Worm (Caenorhabditis elegans) whole organism, L2 larva: ENCODE results near the gene fln-2.

Experiments used
- F13H6.1 ChIP-seq: sonication (generic microtip); optimal IDR thresholded peaks from 2 replicates; lab custom pipeline; 2016; ENCODE audit warnings: missing genetic modification characterization, missing compliant biosample characterization
- R02D3.7 ChIP-seq: fragments of 150-350 bp; optimal IDR thresholded peaks from 2 replicates; lab custom pipeline; 2014; ENCODE audit warnings: missing biosample characterization, missing genetic modification characterization
- Y55F3AM.14 ChIP-seq: fragments of 200-800 bp; sonication (Bioruptor generic); optimal IDR thresholded peaks from 2 replicates; lab custom pipeline; 2018; ENCODE audit warnings: mild to moderate bottlenecking, missing genetic modification characterization, missing compliant biosample characterization
- alr-1 ChIP-seq: fragments of 150-350 bp; optimal IDR thresholded peaks from 2 replicates; lab custom pipeline; 2014; ENCODE audit warnings: missing biosample characterization, missing genetic modification characterization
- blmp-1 ChIP-seq: sonication (generic microtip); optimal IDR thresholded peaks from 2 replicates; lab custom pipeline; 2017; ENCODE audit warnings: missing genetic modification characterization, mild to moderate bottlenecking, missing compliant biosample characterization, antibody characterized with exemption, moderate library complexity; ENCODE audit not compliant: insufficient read depth
- ceh-16 ChIP-seq: fragments of 150-350 bp; optimal IDR thresholded peaks from 2 replicates; lab custom pipeline; 2014; ENCODE audit warnings: missing biosample characterization, missing genetic modification characterization
- ceh-82 ChIP-seq: fragments of 150-350 bp; optimal IDR thresholded peaks from 2 replicates; lab custom pipeline; 2014; ENCODE audit warnings: missing biosample characterization, missing genetic modification characterization
- crh-2 ChIP-seq: sonication (generic microtip); optimal IDR thresholded peaks from 2 replicates; lab custom pipeline; 2017; ENCODE audit warnings: missing biosample characterization, missing genetic modification characterization
- dmd-4 ChIP-seq: sonication (generic microtip); optimal IDR thresholded peaks from 2 replicates; lab custom pipeline; 2017; ENCODE audit warnings: missing biosample characterization, missing genetic modification characterization
- egl-27 ChIP-seq: sonication (generic microtip); optimal IDR thresholded peaks from 3 replicates; lab custom pipeline; 2017; ENCODE audit warnings: missing biosample characterization, missing genetic modification reagents, missing genetic modification characterization
- elt-3 ChIP-seq: sonication (generic microtip); optimal IDR thresholded peaks from 2 replicates; lab custom pipeline; 2017; ENCODE audit warnings: missing biosample characterization, missing genetic modification characterization
- fos-1 ChIP-seq: fragments of 150-350 bp; optimal IDR thresholded peaks from 2 replicates; lab custom pipeline; 2014; ENCODE audit warnings: missing biosample characterization, missing genetic modification characterization
- gmeb-1 ChIP-seq: fragments of 150-350 bp; optimal IDR thresholded peaks from 2 replicates; lab custom pipeline; 2014; ENCODE audit warnings: missing biosample characterization, missing genetic modification characterization
- lin-11 ChIP-seq: fragments of 150-350 bp; sonication (generic microtip); optimal IDR thresholded peaks from 2 replicates; lab custom pipeline; 2014; ENCODE audit warnings: missing biosample characterization, missing genetic modification characterization, inconsistent platforms, mixed read lengths
- lin-13 ChIP-seq: fragments of 150-350 bp; optimal IDR thresholded peaks from 2 replicates; lab custom pipeline; 2014; ENCODE audit warnings: missing biosample characterization, missing genetic modification reagents, missing genetic modification characterization
- lsy-2 ChIP-seq, 2 experiments: fragments of 150-350 bp in 1 of 2; sonication (generic microtip) in 1 of 2; optimal IDR thresholded peaks; 2 replicates each; lab custom pipeline; 2014 to 2017; ENCODE audit warnings: missing biosample characterization in 2 of 2, missing genetic modification characterization in 2 of 2
- mbf-1 ChIP-seq: sonication (generic microtip); optimal IDR thresholded peaks from 2 replicates; lab custom pipeline; 2017; ENCODE audit warnings: missing biosample characterization, missing genetic modification characterization
- nhr-10 ChIP-seq: sonication (generic microtip); optimal IDR thresholded peaks from 2 replicates; lab custom pipeline; 2017; ENCODE audit warnings: missing biosample characterization, missing genetic modification characterization
- nhr-11 ChIP-seq: fragments of 150-350 bp; optimal IDR thresholded peaks from 2 replicates; lab custom pipeline; 2014; ENCODE audit warnings: missing biosample characterization, missing genetic modification characterization
- nhr-12 ChIP-seq: fragments of 150-350 bp; optimal IDR thresholded peaks from 2 replicates; lab custom pipeline; 2014; ENCODE audit warnings: missing biosample characterization, missing genetic modification characterization
- nhr-129 ChIP-seq: fragments of 150-350 bp; optimal IDR thresholded peaks from 2 replicates; lab custom pipeline; 2014; ENCODE audit warnings: missing biosample characterization, missing genetic modification characterization
- nhr-21 ChIP-seq: fragments of 150-350 bp; optimal IDR thresholded peaks from 2 replicates; lab custom pipeline; 2014; ENCODE audit warnings: missing biosample characterization, missing genetic modification characterization
- nhr-23 ChIP-seq: fragments of 150-350 bp; optimal IDR thresholded peaks from 2 replicates; lab custom pipeline; 2014; ENCODE audit warnings: missing biosample characterization, missing genetic modification reagents, missing genetic modification characterization
- nhr-237 ChIP-seq: fragments of 150-350 bp; optimal IDR thresholded peaks from 2 replicates; lab custom pipeline; 2014; ENCODE audit warnings: missing biosample characterization, missing genetic modification characterization
- nhr-25 ChIP-seq: fragments of 150-350 bp; sonication (generic microtip); optimal IDR thresholded peaks from 3 replicates; lab custom pipeline; 2014; ENCODE audit warnings: missing biosample characterization, missing genetic modification characterization
- nhr-6 ChIP-seq: fragments of 150-350 bp; optimal IDR thresholded peaks from 2 replicates; lab custom pipeline; 2014; ENCODE audit warnings: missing biosample characterization, missing genetic modification characterization
- nhr-77 ChIP-seq: fragments of 150-350 bp; optimal IDR thresholded peaks from 2 replicates; lab custom pipeline; 2014; ENCODE audit warnings: missing biosample characterization, missing genetic modification characterization
- peb-1 ChIP-seq: fragments of 150-350 bp; optimal IDR thresholded peaks from 2 replicates; lab custom pipeline; 2014; ENCODE audit warnings: missing biosample characterization, missing genetic modification characterization
- sma-3 ChIP-seq: sonication (generic microtip); optimal IDR thresholded peaks from 2 replicates; lab custom pipeline; 2016; ENCODE audit warnings: missing genetic modification reagents, missing genetic modification characterization, missing compliant biosample characterization
- sma-9 ChIP-seq, 2 experiments: fragments of 150-350 bp in 1 of 2; sonication (generic microtip) in 1 of 2; optimal IDR thresholded peaks; 2 replicates each; lab custom pipeline; 2014 to 2016; ENCODE audit warnings: missing genetic modification characterization in 2 of 2, mild to moderate bottlenecking in 1 of 2, missing biosample characterization in 1 of 2, missing compliant biosample characterization in 1 of 2, missing genetic modification reagents in 1 of 2, moderate library complexity in 1 of 2
- unc-39 ChIP-seq: fragments of 150-350 bp; optimal IDR thresholded peaks from 2 replicates; lab custom pipeline; 2014; ENCODE audit warnings: missing biosample characterization, missing genetic modification characterization
- unc-55 ChIP-seq: fragments of 150-350 bp; sonication (generic microtip); optimal IDR thresholded peaks from 3 replicates; lab custom pipeline; 2014; ENCODE audit warnings: missing biosample characterization, missing genetic modification reagents, missing genetic modification characterization
- unc-62 ChIP-seq: fragments of 150-350 bp; optimal IDR thresholded peaks from 2 replicates; lab custom pipeline; 2014; ENCODE audit warnings: missing biosample characterization, missing genetic modification reagents, missing genetic modification characterization
- ztf-4 ChIP-seq: fragments of 150-350 bp; optimal IDR thresholded peaks from 2 replicates; lab custom pipeline; 2014; ENCODE audit warnings: missing biosample characterization, missing genetic modification characterization

The fln-2 gene

DNA sequence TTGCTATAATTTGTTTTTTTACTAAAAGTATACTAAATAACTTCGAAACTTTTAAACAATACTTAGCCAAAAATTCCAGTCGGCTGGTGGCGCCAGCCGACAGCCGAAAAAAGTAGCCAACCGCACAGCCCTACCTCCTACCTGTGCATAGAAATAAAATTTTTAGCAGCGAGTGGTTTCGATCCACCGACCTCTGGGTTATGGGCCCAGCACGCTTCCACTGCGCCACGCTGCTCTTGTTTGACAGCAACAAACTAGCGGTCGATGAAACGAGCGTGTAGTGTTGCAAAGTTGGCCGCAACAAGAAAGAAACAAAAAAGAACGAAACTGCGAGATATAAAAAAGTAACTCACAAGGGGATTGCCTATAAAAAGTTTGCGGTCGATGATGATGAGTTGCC, 24.5 kb upstream of the fln-2 start:
- peak; percentile 61 for TF ChIP-seq nhr-129 (tag; lab: Kevin White, UChicago)
- TF ChIP-seq nhr-12 (tag; lab: Kevin White, UChicago): no peak
- TF ChIP-seq alr-1 (tag; lab: Kevin White, UChicago): no peak
- TF ChIP-seq sma-9 (GFP tag; optimal IDR thresholded peaks at IDR 0.05; lab: Kevin White, UChicago): no peak
- TF ChIP-seq sma-9 (tag; optimal IDR thresholded peaks at IDR 0.05; lab: Kevin White, UChicago): no peak
- peak; percentile 17 for TF ChIP-seq fos-1 (tag; lab: Kevin White, UChicago)
- TF ChIP-seq F13H6.1 (tag; lab: Kevin White, UChicago): peak; percentile 48
- no peak for TF ChIP-seq blmp-1 (tag; lab: Kevin White, UChicago)
- peak; percentile 41 for TF ChIP-seq Y55F3AM.14 (GFP tag; lab: Kevin White, UChicago)
- TF ChIP-seq nhr-77 (tag; lab: Kevin White, UChicago): no peak
- peak in 1 of 2 experiments; percentile 26 for TF ChIP-seq lsy-2 (tag; optimal IDR thresholded peaks at IDR 0.05; lab: Kevin White, UChicago)
- TF ChIP-seq ceh-16: peak; percentile 1
- TF ChIP-seq lin-13 (GFP tag; lab: Kevin White, UChicago): peak; percentile 30
- TF ChIP-seq unc-55 (GFP tag; lab: Kevin White, UChicago): peak; percentile 34
- TF ChIP-seq R02D3.7 (tag; lab: Kevin White, UChicago): no peak
- peak; percentile 34 for TF ChIP-seq sma-3 (GFP tag; lab: Kevin White, UChicago)
- no peak for TF ChIP-seq gmeb-1 (tag; lab: Kevin White, UChicago)
- no peak for TF ChIP-seq nhr-6 (tag; lab: Kevin White, UChicago)
- peak; percentile 26 for TF ChIP-seq crh-2 (tag; lab: Kevin White, UChicago)

DNA sequence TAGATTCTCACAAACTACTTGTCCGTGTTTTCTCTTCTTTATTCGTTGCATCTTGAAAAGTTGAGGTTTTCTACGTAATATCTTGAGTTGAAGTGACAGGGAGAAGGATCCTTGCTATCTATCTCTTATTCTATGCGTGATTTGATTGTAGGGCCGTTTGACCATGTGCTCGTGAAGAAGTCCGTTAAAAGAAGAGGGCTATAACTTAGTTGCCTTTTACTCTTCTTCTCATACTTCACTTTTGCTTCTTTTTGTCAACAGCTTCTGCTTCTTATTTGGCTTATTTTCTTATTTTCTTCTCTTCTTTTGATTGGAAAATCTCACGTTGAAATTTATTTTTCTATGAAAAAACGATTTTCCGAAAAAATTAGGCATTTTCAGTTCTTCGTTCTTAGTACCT, 23.8 kb upstream of the fln-2 start:
- TF ChIP-seq nhr-23 (tag; lab: Kevin White, UChicago) (no peak), nhr-11 (tag; lab: Kevin White, UChicago) (no peak), unc-55 (GFP tag; lab: Kevin White, UChicago) (no peak), nhr-10 (tag; lab: Kevin White, UChicago) (no peak), gmeb-1 (tag; lab: Kevin White, UChicago) (no peak), dmd-4 (no peak), unc-62 (no peak), nhr-6 (tag; lab: Kevin White, UChicago) (no peak), nhr-12 (tag; lab: Kevin White, UChicago) (no peak), F13H6.1 (tag; lab: Kevin White, UChicago) (no peak), ztf-4 (no peak), sma-3 (GFP tag; lab: Kevin White, UChicago) (no peak), R02D3.7 (tag; lab: Kevin White, UChicago) (no peak), peb-1 (tag; lab: Kevin White, UChicago) (no peak), lsy-2 (tag; optimal IDR thresholded peaks at IDR 0.05; lab: Kevin White, UChicago) (no peak), nhr-21 (tag; lab: Kevin White, UChicago) (no peak), blmp-1 (tag; lab: Kevin White, UChicago) (no peak), Y55F3AM.14 (GFP tag; lab: Kevin White, UChicago) (no peak), unc-39 (no peak), fos-1 (tag; lab: Kevin White, UChicago) (no peak)

DNA sequence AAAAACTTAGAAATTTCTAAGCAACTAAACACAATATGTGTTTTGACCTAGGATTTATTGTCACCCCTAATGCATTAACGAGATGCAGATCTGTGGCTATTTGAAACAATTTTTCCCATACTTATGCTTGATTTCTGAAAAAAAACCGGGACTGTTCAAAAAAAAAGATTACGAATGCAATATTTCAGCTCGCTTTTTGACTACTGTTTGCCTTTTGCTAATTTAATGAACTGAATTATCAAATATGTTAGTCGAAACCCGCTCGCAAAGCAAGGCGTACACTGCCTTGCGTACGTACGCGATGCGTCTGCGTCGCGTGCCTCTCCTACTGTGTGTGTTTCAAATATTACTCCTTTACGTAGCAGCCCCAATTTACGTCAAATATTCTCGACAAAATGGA, 10.5 kb upstream of the fln-2 start, which contains the start of gene C23F12.4:
TSS of gene C23F12.4 (plus strand) at position 301 of the 400 bp plus-strand sequence.
- TF ChIP-seq alr-1 (tag; lab: Kevin White, UChicago) (no peak), nhr-237 (tag; lab: Kevin White, UChicago) (no peak), nhr-10 (tag; lab: Kevin White, UChicago) (no peak), elt-3 (tag; lab: Kevin White, UChicago) (no peak), egl-27 (tag; lab: Kevin White, UChicago) (no peak), lin-13 (GFP tag; lab: Kevin White, UChicago) (no peak), unc-39 (no peak), crh-2 (tag; lab: Kevin White, UChicago) (no peak), R02D3.7 (tag; lab: Kevin White, UChicago) (no peak), peb-1 (tag; lab: Kevin White, UChicago) (no peak), ceh-82 (no peak), mbf-1 (tag; lab: Kevin White, UChicago) (no peak), nhr-129 (tag; lab: Kevin White, UChicago) (no peak), nhr-25 (tag; lab: Kevin White, UChicago) (no peak), unc-55 (GFP tag; lab: Kevin White, UChicago) (no peak), ceh-16 (no peak), lsy-2 (tag; optimal IDR thresholded peaks at IDR 0.05; lab: Kevin White, UChicago) (no peak), lin-11 (tag; lab: Kevin White, UChicago) (no peak)
